Worm (Caenorhabditis elegans) whole organism, L3 larva: ENCODE measurements around the gene Y49E10.25.

Source experiments
- ceh-82 ChIP-seq: fragments of 150-350 bp; optimal IDR thresholded peaks from 2 replicates; lab custom pipeline; 2014; ENCODE audit warnings: missing biosample characterization, missing genetic modification characterization
- elt-1 ChIP-seq: fragments of 150-350 bp; optimal IDR thresholded peaks from 2 replicates; lab custom pipeline; 2014; ENCODE audit warnings: missing biosample characterization, missing genetic modification characterization
- elt-3 ChIP-seq, 3 experiments: fragments of 150-350 bp in 1 of 3; sonication (generic microtip) in 2 of 3; optimal IDR thresholded peaks; 2 replicates in 2 of 3; 4 replicates in 1 of 3; lab custom pipeline; 2014 to 2017; ENCODE audit warnings: missing biosample characterization in 3 of 3, missing genetic modification characterization in 3 of 3
- nhr-77 ChIP-seq: fragments of 150-350 bp; optimal IDR thresholded peaks from 2 replicates; lab custom pipeline; 2014; ENCODE audit warnings: missing biosample characterization, missing genetic modification characterization
- snpc-4 ChIP-seq: fragments of 150-350 bp; optimal IDR thresholded peaks from 2 replicates; lab custom pipeline; 2014; ENCODE audit warnings: missing biosample characterization, missing genetic modification characterization

- TF ChIP-seq snpc-4 (tag; lab: Kevin White, UChicago), result no peak
- no peak for TF ChIP-seq ceh-82 (tag; lab: Kevin White, UChicago)
- no peak for TF ChIP-seq nhr-77 (tag; lab: Kevin White, UChicago)
- no peak for TF ChIP-seq elt-1 (tag; lab: Kevin White, UChicago)
- TF ChIP-seq elt-3 (tag; optimal IDR thresholded peaks at IDR 0.05; lab: Kevin White, UChicago), result no peak
These were observed 45.5 kb upstream of the Y49E10.25 start for ce11 chrIII:12537239-12537845.
